Worm (Caenorhabditis elegans) whole organism, late embryonic: ENCODE results near the gene igcm-4.
A peak's percentile ranks its signal among the peaks of the same experiment; 100 is the strongest.

Experiments
- K02D7.2 ChIP-seq: sonication (generic microtip); optimal IDR thresholded peaks from 2 replicates; lab custom pipeline; 2017; ENCODE audit warnings: mild to moderate bottlenecking, missing genetic modification characterization, missing compliant biosample characterization
- T23F11.4 ChIP-seq: fragments of 200-800 bp; sonication (Bioruptor generic); optimal IDR thresholded peaks from 2 replicates; lab custom pipeline; 2018; ENCODE audit warnings: mild to moderate bottlenecking, missing genetic modification characterization, missing compliant biosample characterization
- ahr-1 ChIP-seq: sonication (generic microtip); optimal IDR thresholded peaks from 2 replicates; lab custom pipeline; 2016; ENCODE audit warnings: missing genetic modification characterization, missing compliant biosample characterization
- ama-1 ChIP-seq: fragments of 150-350 bp; optimal IDR thresholded peaks from 2 replicates; lab custom pipeline; 2014
- ceh-14 ChIP-seq: sonication (generic microtip); optimal IDR thresholded peaks from 2 replicates; lab custom pipeline; 2016; ENCODE audit warnings: missing genotype, missing genetic modification characterization, missing compliant biosample characterization
- ceh-18 ChIP-seq: sonication (generic microtip); optimal IDR thresholded peaks from 2 replicates; lab custom pipeline; 2016; ENCODE audit warnings: missing genetic modification characterization, missing compliant biosample characterization
- ceh-2 ChIP-seq: sonication (generic microtip); optimal IDR thresholded peaks from 2 replicates; lab custom pipeline; 2016; ENCODE audit warnings: missing genotype, missing genetic modification characterization, missing compliant biosample characterization
- ceh-24 ChIP-seq: sonication (generic microtip); optimal IDR thresholded peaks from 2 replicates; lab custom pipeline; 2016; ENCODE audit warnings: mild to moderate bottlenecking, missing genetic modification characterization, missing compliant biosample characterization
- ceh-30 ChIP-seq: fragments of 150-350 bp; optimal IDR thresholded peaks from 2 replicates; lab custom pipeline; 2014; ENCODE audit warnings: missing biosample characterization, missing genetic modification characterization
- ceh-31 ChIP-seq: sonication (generic microtip); optimal IDR thresholded peaks from 2 replicates; lab custom pipeline; 2016; ENCODE audit warnings: missing genetic modification characterization, missing compliant biosample characterization
- ceh-34 ChIP-seq: sonication (generic microtip); optimal IDR thresholded peaks from 2 replicates; lab custom pipeline; 2016; ENCODE audit warnings: mild to moderate bottlenecking, missing genetic modification characterization, missing compliant biosample characterization
- ceh-45 ChIP-seq: fragments of 200-800 bp; sonication (Bioruptor generic); IDR thresholded peaks from 2 replicates; pipeline ENCODE4 v1.3.6; 2022; ENCODE audit warnings: missing genetic modification reagents, missing genetic modification characterization, missing compliant biosample characterization
- ceh-9 ChIP-seq: sonication (generic microtip); optimal IDR thresholded peaks from 2 replicates; lab custom pipeline; 2016; ENCODE audit warnings: mild to moderate bottlenecking, missing genetic modification characterization, inconsistent platforms, missing compliant biosample characterization
- che-1 ChIP-seq: sonication (generic microtip); optimal IDR thresholded peaks from 2 replicates; lab custom pipeline; 2016; ENCODE audit warnings: mild to moderate bottlenecking, missing genetic modification characterization, missing compliant biosample characterization
- dmd-4 ChIP-seq: sonication (generic microtip); optimal IDR thresholded peaks from 2 replicates; lab custom pipeline; 2016; ENCODE audit warnings: borderline replicate concordance, missing genetic modification characterization, missing compliant biosample characterization
- dve-1 ChIP-seq: sonication (generic microtip); optimal IDR thresholded peaks from 2 replicates; lab custom pipeline; 2017; ENCODE audit warnings: antibody characterized with exemption, mild to moderate bottlenecking, missing genetic modification characterization, missing compliant biosample characterization
- eyg-1 ChIP-seq: sonication (generic microtip); optimal IDR thresholded peaks from 2 replicates; lab custom pipeline; 2016; ENCODE audit warnings: missing genotype, missing genetic modification characterization, missing compliant biosample characterization
- fax-1 ChIP-seq: sonication (generic microtip); optimal IDR thresholded peaks from 2 replicates; lab custom pipeline; 2016; ENCODE audit warnings: missing genotype, missing genetic modification characterization, missing compliant biosample characterization
- fkh-10 ChIP-seq: fragments of 150-350 bp; optimal IDR thresholded peaks from 2 replicates; lab custom pipeline; 2014; ENCODE audit warnings: missing biosample characterization, missing genetic modification reagents, missing genetic modification characterization
- fkh-6 ChIP-seq: sonication (generic microtip); optimal IDR thresholded peaks from 2 replicates; lab custom pipeline; 2016; ENCODE audit warnings: missing genetic modification characterization, missing compliant biosample characterization
- gmeb-2 ChIP-seq: sonication (generic microtip); optimal IDR thresholded peaks from 2 replicates; lab custom pipeline; 2016; ENCODE audit warnings: missing genetic modification characterization, inconsistent platforms, missing compliant biosample characterization
- hlh-15 ChIP-seq: sonication (generic microtip); optimal IDR thresholded peaks from 2 replicates; lab custom pipeline; 2016; ENCODE audit warnings: missing genetic modification characterization, missing compliant biosample characterization
- hlh-8 ChIP-seq: sonication (generic microtip); optimal IDR thresholded peaks from 2 replicates; lab custom pipeline; 2016; ENCODE audit warnings: missing genotype, missing genetic modification characterization, missing compliant biosample characterization
- lin-11 ChIP-seq: fragments of 200-800 bp; sonication (Bioruptor generic); optimal IDR thresholded peaks from 2 replicates; lab custom pipeline; 2018; ENCODE audit warnings: mild to moderate bottlenecking, missing genetic modification characterization, missing compliant biosample characterization
- madf-2 ChIP-seq: sonication (generic microtip); optimal IDR thresholded peaks from 2 replicates; lab custom pipeline; 2017; ENCODE audit warnings: missing genetic modification characterization, missing compliant biosample characterization
- mec-3 ChIP-seq: sonication (generic microtip); optimal IDR thresholded peaks from 2 replicates; lab custom pipeline; 2016; ENCODE audit warnings: borderline replicate concordance, missing genetic modification characterization, missing compliant biosample characterization
- nfya-1 ChIP-seq: sonication (generic microtip); optimal IDR thresholded peaks from 2 replicates; lab custom pipeline; 2017; ENCODE audit warnings: missing genetic modification characterization, mild to moderate bottlenecking, missing compliant biosample characterization, antibody characterized with exemption, moderate library complexity
- odd-2 ChIP-seq: sonication (generic microtip); optimal IDR thresholded peaks from 2 replicates; lab custom pipeline; 2017; ENCODE audit warnings: antibody characterized with exemption, mild to moderate bottlenecking, missing genetic modification characterization, missing compliant biosample characterization
- pag-3 ChIP-seq: sonication (generic microtip); optimal IDR thresholded peaks from 2 replicates; lab custom pipeline; 2016; ENCODE audit warnings: missing compliant biosample characterization, missing genetic modification characterization, borderline replicate concordance
- pax-1 ChIP-seq: fragments of 150-350 bp; optimal IDR thresholded peaks from 2 replicates; lab custom pipeline; 2014; ENCODE audit warnings: missing biosample characterization, missing genetic modification characterization
- pha-4 ChIP-seq: fragments of 150-350 bp; optimal IDR thresholded peaks from 2 replicates; lab custom pipeline; 2018; ENCODE audit warnings: missing biosample characterization, missing genetic modification reagents, missing genetic modification characterization
- pqm-1 ChIP-seq: sonication (generic microtip); optimal IDR thresholded peaks from 2 replicates; lab custom pipeline; 2016; ENCODE audit warnings: missing genetic modification characterization, missing compliant biosample characterization
- pros-1 ChIP-seq: fragments of 150-350 bp; optimal IDR thresholded peaks from 2 replicates; lab custom pipeline; 2014; ENCODE audit warnings: missing biosample characterization, missing genetic modification reagents, missing genetic modification characterization
- ref-2 ChIP-seq: sonication (generic microtip); optimal IDR thresholded peaks from 2 replicates; lab custom pipeline; 2016; ENCODE audit warnings: missing genetic modification characterization, missing compliant biosample characterization
- rnt-1 ChIP-seq: sonication (generic microtip); optimal IDR thresholded peaks from 2 replicates; lab custom pipeline; 2016; ENCODE audit warnings: missing genetic modification characterization, missing compliant biosample characterization
- sox-4 ChIP-seq: sonication (generic microtip); optimal IDR thresholded peaks from 2 replicates; lab custom pipeline; 2017; ENCODE audit warnings: mild to moderate bottlenecking, missing genetic modification characterization, inconsistent platforms, missing compliant biosample characterization
- ttx-3 ChIP-seq: sonication (generic microtip); optimal IDR thresholded peaks from 2 replicates; lab custom pipeline; 2016; ENCODE audit warnings: missing genetic modification reagents, missing genetic modification characterization, missing compliant biosample characterization
- unc-3 ChIP-seq, 2 experiments: fragments of 200-800 bp in 1 of 2; sonication (Bioruptor generic) in 1 of 2; sonication (generic microtip) in 1 of 2; conservative IDR thresholded peaks in 1 of 2; optimal IDR thresholded peaks in 1 of 2; 2 replicates each; pipeline versions ENCODE4 v1.3.6 to Lab custom; 2016 to 2022; ENCODE audit warnings: missing compliant biosample characterization in 2 of 2, missing genetic modification characterization in 2 of 2, missing genetic modification reagents in 1 of 2
- unc-42 ChIP-seq: sonication (generic microtip); optimal IDR thresholded peaks from 2 replicates; lab custom pipeline; 2016; ENCODE audit warnings: missing genotype, missing genetic modification characterization, missing compliant biosample characterization
- unc-86 ChIP-seq: sonication (generic microtip); optimal IDR thresholded peaks from 2 replicates; lab custom pipeline; 2016; ENCODE audit warnings: missing genetic modification characterization, missing compliant biosample characterization
- zip-5 ChIP-seq: sonication (generic microtip); optimal IDR thresholded peaks from 2 replicates; lab custom pipeline; 2016; ENCODE audit warnings: missing genetic modification characterization, missing compliant biosample characterization
- ztf-16 ChIP-seq: sonication (generic microtip); optimal IDR thresholded peaks from 2 replicates; lab custom pipeline; 2017; ENCODE audit warnings: missing genetic modification characterization, missing compliant biosample characterization

The igcm-4 gene

DNA sequence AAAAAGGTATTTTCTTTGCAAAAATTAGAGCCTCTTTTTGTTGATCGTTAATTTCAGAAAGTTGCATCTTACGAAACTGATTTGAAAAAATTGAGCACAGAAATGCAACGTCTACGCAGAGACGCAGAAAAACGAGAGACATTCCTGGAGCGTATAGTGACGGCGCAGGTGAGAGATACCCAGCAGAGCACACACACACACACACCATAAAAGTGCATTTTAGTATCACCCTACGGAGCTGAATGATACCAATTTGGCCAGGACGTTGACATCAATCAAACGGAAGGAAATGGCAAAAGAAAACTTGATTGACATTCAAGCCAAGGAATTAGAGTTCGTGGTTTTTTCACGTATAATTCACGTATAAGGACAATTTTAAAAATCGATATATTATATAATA is 31.6 kb downstream of the igcm-4 start:
- TF ChIP-seq ceh-2 (no peak), ttx-3 (tag; lab: Kevin White, UChicago) (no peak), zip-5 (tag; lab: Kevin White, UChicago) (no peak), hlh-15 (tag; lab: Kevin White, UChicago) (no peak), odd-2 (tag; lab: Kevin White, UChicago) (no peak), pqm-1 (tag; lab: Kevin White, UChicago) (no peak), pha-4 (tag; lab: Kevin White, UChicago) (no peak), fax-1 (no peak), pag-3 (tag; lab: Kevin White, UChicago) (no peak), fkh-10 (no peak), ceh-45 (no peak), pax-1 (tag; lab: Kevin White, UChicago) (no peak)
- TF ChIP-seq, all 69 proteins: peak for 0

DNA sequence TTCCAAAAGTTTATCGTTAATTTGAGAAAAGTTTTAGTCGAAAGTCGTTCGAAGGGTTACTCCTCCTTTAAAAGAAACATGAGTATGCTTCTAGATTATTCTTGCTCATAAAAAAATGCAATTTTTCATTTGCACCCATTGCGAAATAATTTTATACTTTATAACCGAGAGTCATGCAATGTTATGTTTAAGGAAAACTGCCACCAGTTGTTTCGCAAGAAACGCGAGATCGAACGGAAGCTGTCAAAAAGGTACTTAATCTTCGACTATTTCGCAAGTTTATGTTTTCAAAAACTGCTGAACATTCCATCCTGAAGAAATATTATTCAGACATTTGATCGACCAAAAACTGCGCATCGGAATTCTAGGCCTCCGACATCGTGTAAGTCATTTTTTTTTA is 32.2 kb downstream of the igcm-4 start:
- no peak for TF ChIP-seq ceh-14 (tag; lab: Kevin White, UChicago)
- no peak for TF ChIP-seq unc-3 (GFP tag; conservative IDR thresholded peaks at IDR 0.05; lab: Robert Waterston, UW)
- no peak for TF ChIP-seq unc-3 (tag; optimal IDR thresholded peaks at IDR 0.05; lab: Kevin White, UChicago)
- TF ChIP-seq ceh-9 (tag; lab: Kevin White, UChicago), result no peak
- no peak for TF ChIP-seq madf-2 (tag; lab: Kevin White, UChicago)
- no peak for TF ChIP-seq mec-3 (tag; lab: Kevin White, UChicago)
- TF ChIP-seq pros-1 (tag; lab: Kevin White, UChicago), result no peak
- TF ChIP-seq rnt-1, result no peak
- TF ChIP-seq gmeb-2 (tag; lab: Kevin White, UChicago), result no peak
- no peak for TF ChIP-seq dmd-4
- no peak for TF ChIP-seq unc-86 (tag; lab: Kevin White, UChicago)
- no peak for TF ChIP-seq T23F11.4
- no peak for TF ChIP-seq ceh-34 (tag; lab: Kevin White, UChicago)
- no peak for TF ChIP-seq sox-4 (tag; lab: Kevin White, UChicago)
- no peak for TF ChIP-seq ztf-16 (tag; lab: Kevin White, UChicago)
- TF ChIP-seq, all 69 proteins: peak for 0

DNA sequence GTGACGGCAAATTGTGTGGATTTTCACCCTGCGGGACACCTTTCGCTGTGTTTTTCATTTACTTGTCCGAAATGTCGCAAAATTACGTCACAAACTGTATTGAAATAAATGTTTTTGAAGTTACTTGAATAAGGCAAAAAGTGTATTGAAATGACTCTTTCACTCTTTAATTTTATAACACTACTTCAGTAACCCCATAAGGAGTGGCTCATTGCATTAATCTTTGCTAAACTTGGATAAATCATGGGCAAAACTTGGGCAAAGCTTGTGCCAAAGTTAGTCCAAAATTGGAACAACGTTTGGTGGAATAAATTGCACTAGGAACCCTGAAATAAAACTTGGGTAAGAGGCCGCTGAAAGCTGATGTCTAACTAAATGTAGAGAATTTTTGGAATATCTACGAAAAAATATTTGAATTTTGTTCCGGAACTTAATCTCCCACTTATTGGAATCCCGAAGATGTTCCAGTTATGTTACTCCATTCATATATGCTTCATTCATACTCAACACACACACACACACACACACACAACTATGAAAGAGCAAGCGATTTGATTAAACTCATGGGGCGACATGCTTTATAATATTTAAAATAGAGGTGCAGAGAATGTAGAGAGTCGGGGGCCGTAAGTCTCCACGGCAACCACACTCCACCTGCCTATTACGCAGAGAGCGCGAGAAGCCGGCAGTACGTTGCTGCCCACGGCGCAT is 33.5 kb downstream of the igcm-4 start, which contains the start of gene Y102A11A.9:
TSS of gene Y102A11A.9 (plus strand) at position 661 of the 711 bp plus-strand sequence.
- TF ChIP-seq pag-3 (tag; lab: Kevin White, UChicago), result no peak
- TF ChIP-seq madf-2 (tag; lab: Kevin White, UChicago), result no peak
- no peak for TF ChIP-seq ceh-31 (tag; lab: Kevin White, UChicago)
- no peak for TF ChIP-seq lin-11 (tag; lab: Kevin White, UChicago)
- TF ChIP-seq K02D7.2 (tag; lab: Kevin White, UChicago), result no peak
- TF ChIP-seq hlh-8 (tag; lab: Kevin White, UChicago), result no peak
- TF ChIP-seq hlh-15 (tag; lab: Kevin White, UChicago), result no peak
- TF ChIP-seq ceh-14 (tag; lab: Kevin White, UChicago), result peak; percentile 17

DNA sequence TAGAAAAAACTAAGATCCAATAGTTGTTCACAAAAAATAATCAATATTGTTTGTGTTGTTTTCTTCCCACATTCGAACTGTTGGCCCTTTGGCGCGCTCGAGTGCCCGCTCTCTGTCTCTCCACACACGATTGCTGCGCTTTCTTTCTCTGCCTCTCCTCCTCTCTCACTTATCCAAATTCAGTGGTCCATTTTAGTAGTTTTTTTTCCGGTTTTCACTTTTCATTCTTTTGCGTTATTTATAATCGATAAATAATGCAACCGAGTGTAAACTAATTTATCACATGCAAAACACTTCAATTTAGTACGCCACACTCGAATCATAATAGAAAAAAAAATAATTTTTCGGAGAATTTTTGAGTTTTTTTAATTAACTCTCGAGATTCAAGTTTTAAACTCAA is 45.6 kb downstream of the igcm-4 start:
- no peak for TF ChIP-seq che-1 (tag; lab: Kevin White, UChicago)
- no peak for TF ChIP-seq zip-5 (tag; lab: Kevin White, UChicago)
- no peak for TF ChIP-seq ref-2 (tag; lab: Kevin White, UChicago)

DNA sequence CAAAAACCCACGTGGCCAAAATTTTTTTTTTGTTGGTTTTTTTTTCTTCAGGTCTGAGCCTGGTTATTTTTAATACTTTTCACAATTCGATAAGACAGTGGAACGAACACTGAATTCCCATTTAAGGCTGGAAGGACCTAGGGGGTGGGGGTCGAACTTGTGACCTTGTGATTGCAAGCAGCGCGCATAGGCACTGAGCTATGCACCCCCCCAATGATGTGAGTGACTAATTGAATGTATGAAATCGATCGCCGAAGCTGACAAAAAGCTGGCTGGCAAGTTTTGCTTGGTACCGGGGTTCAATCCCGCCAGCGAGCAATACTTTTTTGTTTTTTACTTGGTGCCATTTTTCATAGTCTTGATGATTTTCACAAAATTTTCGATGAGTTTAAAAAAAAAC is 47.3 kb downstream of the igcm-4 start:
- TF ChIP-seq ceh-30 (tag; lab: Kevin White, UChicago), result no peak
- no peak for TF ChIP-seq lin-11 (tag; lab: Kevin White, UChicago)
- TF ChIP-seq ceh-18 (tag; lab: Kevin White, UChicago), result no peak
- no peak for TF ChIP-seq unc-42
- TF ChIP-seq unc-3 (GFP tag; conservative IDR thresholded peaks at IDR 0.05; lab: Robert Waterston, UW), result no peak
- no peak for TF ChIP-seq unc-3 (tag; optimal IDR thresholded peaks at IDR 0.05; lab: Kevin White, UChicago)
- no peak for TF ChIP-seq pax-1 (tag; lab: Kevin White, UChicago)
- no peak for TF ChIP-seq ceh-34 (tag; lab: Kevin White, UChicago)
- TF ChIP-seq eyg-1, result no peak
- no peak for TF ChIP-seq ahr-1
- no peak for TF ChIP-seq fkh-6 (tag; lab: Kevin White, UChicago)
- TF ChIP-seq nfya-1, result no peak
- TF ChIP-seq dve-1 (tag; lab: Kevin White, UChicago), result no peak
- TF ChIP-seq ceh-24 (tag; lab: Kevin White, UChicago), result no peak
- TF ChIP-seq gmeb-2 (tag; lab: Kevin White, UChicago), result no peak
- no peak for TF ChIP-seq ama-1
- TF ChIP-seq, all 69 proteins: peak for 0
